Worm (Caenorhabditis elegans) whole organism, L4 larva: Measurements from ENCODE around the gene egl-23.

Experiments used
- D1046.2 ChIP-seq: fragments of 200-800 bp; sonication (Bioruptor generic); IDR thresholded peaks from 2 replicates; pipeline ENCODE4 v1.3.6; 2022; ENCODE audit warnings: missing genetic modification characterization, missing compliant biosample characterization
- F26F4.8 ChIP-seq: fragments of 200-800 bp; sonication (Bioruptor generic); conservative IDR thresholded peaks from 2 replicates; pipeline ENCODE4 v1.3.6; 2022; ENCODE audit warnings: missing genetic modification characterization, missing compliant biosample characterization
- F44E2.7 ChIP-seq: fragments of 200-800 bp; sonication (Bioruptor generic); IDR thresholded peaks from 2 replicates; pipeline ENCODE4 v2.1.2; 2022; ENCODE audit warnings: missing genetic modification characterization, missing compliant biosample characterization
- F49E8.2 ChIP-seq: sonication (generic microtip); optimal IDR thresholded peaks from 2 replicates; lab custom pipeline; 2016; ENCODE audit warnings: missing compliant biosample characterization, mild to moderate bottlenecking, missing genetic modification characterization, borderline replicate concordance
- T26A8.4 ChIP-seq: fragments of 200-800 bp; sonication (Bioruptor generic); IDR thresholded peaks from 2 replicates; pipeline ENCODE4 v1.3.6; 2022; ENCODE audit warnings: missing genetic modification characterization, missing compliant biosample characterization
- Y48G9A.11 ChIP-seq: fragments of 200-800 bp; sonication (Bioruptor generic); IDR thresholded peaks from 2 replicates; pipeline ENCODE4 v1.3.6; 2022; ENCODE audit warnings: missing genetic modification reagents, missing genetic modification characterization, missing compliant biosample characterization
- Y5F2A.4 ChIP-seq: fragments of 200-800 bp; sonication (Bioruptor generic); optimal IDR thresholded peaks from 2 replicates; lab custom pipeline; 2018; ENCODE audit warnings: mild to moderate bottlenecking, missing genetic modification characterization, missing compliant biosample characterization
- ZK546.5 ChIP-seq, 2 experiments: sonication (generic microtip); optimal IDR thresholded peaks; 2 replicates each; lab custom pipeline; 2017; ENCODE audit warnings: missing biosample characterization in 2 of 2, missing genetic modification characterization in 2 of 2
- aly-2 ChIP-seq: sonication (generic microtip); optimal IDR thresholded peaks from 2 replicates; lab custom pipeline; 2018; ENCODE audit warnings: missing biosample characterization, missing genetic modification characterization
- attf-4 ChIP-seq: sonication (generic microtip); optimal IDR thresholded peaks from 3 replicates; lab custom pipeline; 2017; ENCODE audit warnings: missing biosample characterization, missing genetic modification characterization
- ceh-20 ChIP-seq: fragments of 200-800 bp; sonication (Bioruptor generic); IDR thresholded peaks from 2 replicates; pipeline ENCODE4 v1.3.6; 2022; ENCODE audit warnings: missing genetic modification reagents, missing genetic modification characterization, missing compliant biosample characterization
- ceh-28 ChIP-seq: fragments of 150-350 bp; optimal IDR thresholded peaks from 2 replicates; lab custom pipeline; 2014; ENCODE audit warnings: missing biosample characterization, missing genetic modification reagents, missing genetic modification characterization
- ceh-32 ChIP-seq: sonication (generic microtip); optimal IDR thresholded peaks from 2 replicates; lab custom pipeline; 2016; ENCODE audit warnings: mild to moderate bottlenecking, missing genetic modification characterization, missing compliant biosample characterization; ENCODE audit not compliant: poor library complexity
- ceh-62 ChIP-seq: sonication (generic microtip); optimal IDR thresholded peaks from 2 replicates; lab custom pipeline; 2017; ENCODE audit warnings: missing biosample characterization, missing genetic modification characterization
- cey-2 ChIP-seq: sonication (generic microtip); optimal IDR thresholded peaks from 3 replicates; lab custom pipeline; 2017; ENCODE audit warnings: missing genetic modification characterization, mild to moderate bottlenecking, missing compliant biosample characterization, antibody characterized with exemption, borderline replicate concordance; ENCODE audit not compliant: insufficient read depth
- daf-16 ChIP-seq, 3 experiments: sonication (generic microtip); optimal IDR thresholded peaks; 2 replicates each; lab custom pipeline; 2016 to 2017; ENCODE audit warnings: missing genetic modification characterization in 3 of 3, missing genetic modification reagents in 3 of 3, mild to moderate bottlenecking in 2 of 3, missing compliant biosample characterization in 2 of 3, missing biosample characterization in 1 of 3, moderate library complexity in 1 of 3
- daf-8 ChIP-seq: fragments of 200-800 bp; sonication (Bioruptor generic); IDR thresholded peaks from 2 replicates; pipeline ENCODE4 v1.3.6; 2022; ENCODE audit warnings: missing genetic modification characterization, missing compliant biosample characterization
- dpl-1 ChIP-seq: fragments of 150-350 bp; optimal IDR thresholded peaks from 2 replicates; lab custom pipeline; 2014; ENCODE audit warnings: missing biosample characterization, missing genetic modification reagents, missing genetic modification characterization
- hmg-1.1 ChIP-seq: fragments of 200-800 bp; sonication (Bioruptor generic); IDR thresholded peaks from 2 replicates; pipeline ENCODE4 v1.3.6; 2022; ENCODE audit warnings: missing genetic modification reagents, missing genetic modification characterization, missing compliant biosample characterization
- lin-1 ChIP-seq: fragments of 200-800 bp; sonication (Bioruptor generic); IDR thresholded peaks from 2 replicates; pipeline ENCODE4 v1.3.6; 2022; ENCODE audit warnings: missing genetic modification reagents, missing genetic modification characterization, missing compliant biosample characterization
- lin-13 ChIP-seq: fragments of 150-350 bp; optimal IDR thresholded peaks from 2 replicates; lab custom pipeline; 2014; ENCODE audit warnings: missing biosample characterization, missing genetic modification reagents, missing genetic modification characterization
- lin-15B ChIP-seq: fragments of 150-350 bp; sonication (generic microtip); optimal IDR thresholded peaks from 3 replicates; lab custom pipeline; 2014; ENCODE audit warnings: missing biosample characterization, missing genetic modification characterization
- lin-29 ChIP-seq: fragments of 200-800 bp; sonication (Bioruptor generic); IDR thresholded peaks from 2 replicates; pipeline ENCODE4 v1.3.6; 2022; ENCODE audit warnings: missing genetic modification reagents, missing genetic modification characterization, missing compliant biosample characterization
- lin-38 ChIP-seq: fragments of 200-800 bp; sonication (Bioruptor generic); IDR thresholded peaks from 2 replicates; pipeline ENCODE4 v1.3.6; 2022; ENCODE audit warnings: missing genetic modification reagents, missing genetic modification characterization, missing compliant biosample characterization
- lin-39 ChIP-seq: fragments of 150-350 bp; optimal IDR thresholded peaks from 2 replicates; lab custom pipeline; 2014; ENCODE audit warnings: missing biosample characterization, missing genetic modification reagents, missing genetic modification characterization
- lir-3 ChIP-seq: sonication (generic microtip); optimal IDR thresholded peaks from 2 replicates; lab custom pipeline; 2016; ENCODE audit warnings: mild to moderate bottlenecking, missing genetic modification characterization, missing compliant biosample characterization
- mdl-1 ChIP-seq, 2 experiments: fragments of 150-350 bp in 1 of 2; sonication (generic microtip) in 1 of 2; optimal IDR thresholded peaks; 2 replicates each; lab custom pipeline; 2014 to 2017; ENCODE audit warnings: missing biosample characterization in 2 of 2, missing genetic modification characterization in 2 of 2
- mep-1 ChIP-seq: fragments of 150-350 bp; sonication (generic microtip); optimal IDR thresholded peaks from 3 replicates; lab custom pipeline; 2014; ENCODE audit warnings: missing biosample characterization, missing genetic modification characterization
- mes-2 ChIP-seq: sonication (generic microtip); optimal IDR thresholded peaks from 2 replicates; lab custom pipeline; 2016; ENCODE audit warnings: missing genotype, mild to moderate bottlenecking, missing genetic modification characterization, missing compliant biosample characterization; ENCODE audit not compliant: poor library complexity, severe bottlenecking
- nhr-102 ChIP-seq: sonication (generic microtip); optimal IDR thresholded peaks from 2 replicates; lab custom pipeline; 2016; ENCODE audit warnings: mild to moderate bottlenecking, missing genetic modification characterization, moderate library complexity, missing compliant biosample characterization
- nhr-111 ChIP-seq: fragments of 200-800 bp; sonication (Bioruptor generic); optimal IDR thresholded peaks from 2 replicates; lab custom pipeline; 2018; ENCODE audit warnings: mild to moderate bottlenecking, missing genetic modification characterization, missing compliant biosample characterization
- nhr-25 ChIP-seq: sonication (generic microtip); optimal IDR thresholded peaks from 2 replicates; lab custom pipeline; 2017; ENCODE audit warnings: missing genetic modification characterization, mild to moderate bottlenecking, missing compliant biosample characterization, antibody characterized with exemption, moderate library complexity, borderline replicate concordance; ENCODE audit not compliant: insufficient read depth
- nhr-28 ChIP-seq: fragments of 150-350 bp; optimal IDR thresholded peaks from 2 replicates; lab custom pipeline; 2014; ENCODE audit warnings: missing biosample characterization, missing genetic modification characterization
- nhr-48 ChIP-seq: sonication (generic microtip); optimal IDR thresholded peaks from 2 replicates; lab custom pipeline; 2016; ENCODE audit warnings: mild to moderate bottlenecking, missing genetic modification characterization, missing compliant biosample characterization
- nhr-77 ChIP-seq: fragments of 150-350 bp; optimal IDR thresholded peaks from 2 replicates; lab custom pipeline; 2014; ENCODE audit warnings: missing biosample characterization, missing genetic modification characterization
- pqm-1 ChIP-seq: sonication (generic microtip); optimal IDR thresholded peaks from 2 replicates; lab custom pipeline; 2017; ENCODE audit warnings: missing biosample characterization, missing genetic modification characterization
- rbr-2 ChIP-seq: sonication (generic microtip); optimal IDR thresholded peaks from 2 replicates; lab custom pipeline; 2016; ENCODE audit warnings: missing genotype, missing genetic modification characterization, missing compliant biosample characterization
- sdz-12 ChIP-seq: fragments of 200-800 bp; sonication (Bioruptor generic); optimal IDR thresholded peaks from 2 replicates; lab custom pipeline; 2018; ENCODE audit warnings: mild to moderate bottlenecking, missing genetic modification characterization, missing compliant biosample characterization
- set-16 ChIP-seq: fragments of 200-800 bp; sonication (Bioruptor generic); IDR thresholded peaks from 2 replicates; pipeline ENCODE4 v1.3.6; 2022; ENCODE audit warnings: missing genetic modification reagents, missing genetic modification characterization, missing compliant biosample characterization
- tag-97 ChIP-seq: fragments of 200-800 bp; sonication (Bioruptor generic); IDR thresholded peaks from 2 replicates; pipeline ENCODE4 v1.3.6; 2022; ENCODE audit warnings: missing genetic modification characterization, missing compliant biosample characterization
- tra-1 ChIP-seq: fragments of 200-800 bp; sonication (Bioruptor generic); IDR thresholded peaks from 2 replicates; pipeline ENCODE4 v1.3.6; 2022; ENCODE audit warnings: missing genetic modification reagents, missing genetic modification characterization, missing compliant biosample characterization
- unc-62 ChIP-seq, 3 experiments: fragments of 150-350 bp in 1 of 3; sonication (generic microtip); optimal IDR thresholded peaks in 2 of 3; peaks in 1 of 3; 1 replicate in 1 of 3; 2 replicates in 2 of 3; lab custom pipeline; 2014 to 2017; ENCODE audit warnings: missing biosample characterization in 3 of 3, missing genetic modification characterization in 3 of 3, missing genetic modification reagents in 3 of 3, missing genotype in 1 of 3
- zip-11 ChIP-seq: fragments of 200-800 bp; sonication (Bioruptor generic); IDR thresholded peaks from 2 replicates; pipeline ENCODE4 v1.3.6; 2022; ENCODE audit warnings: missing genetic modification characterization, missing compliant biosample characterization
- ztf-11 ChIP-seq: fragments of 150-350 bp; optimal IDR thresholded peaks from 2 replicates; lab custom pipeline; 2014; ENCODE audit warnings: missing biosample characterization, missing genetic modification characterization

Gene egl-23

DNA sequence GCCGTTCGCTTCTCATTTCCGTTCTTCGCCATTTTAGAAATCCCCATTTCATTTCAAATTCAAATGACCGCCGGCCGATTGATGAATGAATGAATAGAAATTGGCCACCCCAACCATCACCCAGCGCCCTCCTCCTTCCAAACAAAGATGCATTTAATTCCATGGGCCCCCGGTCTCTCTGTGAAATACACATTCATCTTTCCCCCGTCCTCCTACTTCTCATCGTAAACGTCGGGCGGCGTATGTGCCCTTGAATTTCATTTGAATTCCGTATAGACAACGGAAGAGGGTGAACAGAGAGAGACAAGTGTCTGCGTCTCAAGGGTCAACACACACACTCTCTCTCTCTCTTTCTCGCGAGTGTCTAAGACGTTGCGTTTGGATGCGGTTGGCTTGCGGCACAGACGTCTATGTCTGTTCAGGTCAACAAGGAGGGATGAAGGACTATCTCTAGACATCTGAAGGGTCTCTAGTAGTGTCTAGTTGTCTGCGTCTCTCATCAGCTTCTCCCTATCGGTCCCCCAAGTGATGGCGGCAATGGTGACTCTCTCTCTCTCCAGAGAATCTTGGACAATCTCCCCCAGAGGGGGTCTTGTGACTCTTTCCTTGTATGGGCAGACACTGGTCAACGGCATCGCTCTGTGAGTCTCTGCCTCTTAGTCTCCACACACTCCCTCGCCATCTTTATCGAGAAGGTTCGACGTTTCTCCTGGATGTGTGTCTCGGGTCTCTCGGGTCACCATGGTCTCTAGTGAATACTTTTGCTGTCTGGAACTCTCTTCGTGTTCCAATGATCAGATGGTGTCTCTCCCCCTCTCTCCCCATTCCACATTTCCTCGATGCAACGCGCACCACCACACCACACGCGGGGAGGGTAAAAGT lies 44.0 kb downstream of the egl-23 start (continued):
- TF ChIP-seq dpl-1 (GFP tag; lab: Kevin White, UChicago) (peak; percentile 44), nhr-111 (no peak), daf-8 (GFP tag; lab: Robert Waterston, UW) (no peak), nhr-77 (tag; lab: Kevin White, UChicago) (peak; percentile 48), Y5F2A.4 (GFP tag; lab: Kevin White, UChicago) (peak; percentile 17), daf-16 (GFP tag; optimal IDR thresholded peaks at IDR 0.05; lab: Kevin White, UChicago) (peak in 1 of 2 experiments; percentile 30), daf-16 (tag; optimal IDR thresholded peaks at IDR 0.05; lab: Kevin White, UChicago) (peak; percentile 67), F49E8.2 (no peak)

DNA sequence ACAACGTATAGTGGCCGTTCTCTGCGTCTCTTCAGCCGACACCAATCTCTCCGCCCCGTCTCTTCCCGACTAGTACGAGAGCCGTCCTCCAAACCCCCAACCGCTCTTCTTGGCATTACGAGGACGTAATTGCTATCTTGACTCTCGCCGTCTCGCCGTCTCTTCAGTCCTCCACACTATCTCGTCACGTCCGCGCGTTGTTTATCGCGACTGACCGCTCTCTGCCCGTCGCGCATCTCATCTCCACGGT lies 44.5 kb downstream of the egl-23 start:
- no peak for TF ChIP-seq lin-38
- no peak for TF ChIP-seq ceh-28
- TF ChIP-seq ztf-11 (tag; lab: Kevin White, UChicago): no peak
- TF ChIP-seq set-16 (GFP tag; lab: Robert Waterston, UW): peak; percentile 100; the same call in 1 of the 2 replicates
- no peak for TF ChIP-seq cey-2
- TF ChIP-seq daf-16 (GFP tag; optimal IDR thresholded peaks at IDR 0.05; lab: Kevin White, UChicago): peak in 1 of 2 experiments; percentile 29
- TF ChIP-seq daf-16 (tag; optimal IDR thresholded peaks at IDR 0.05; lab: Kevin White, UChicago): no peak
- TF ChIP-seq ceh-20 (GFP tag; lab: Robert Waterston, UW): no peak; the same call in 1 of the 2 replicates
- no peak for TF ChIP-seq nhr-102 (tag; lab: Kevin White, UChicago)
- no peak for TF ChIP-seq D1046.2 (GFP tag; lab: Robert Waterston, UW)
- TF ChIP-seq rbr-2: no peak
- TF ChIP-seq F26F4.8 (GFP tag; lab: Robert Waterston, UW): no peak
- TF ChIP-seq attf-4 (tag; lab: Kevin White, UChicago): no peak
- TF ChIP-seq sdz-12 (GFP tag; lab: Kevin White, UChicago): no peak
- TF ChIP-seq lin-1 (GFP tag; lab: Robert Waterston, UW): 0 out of 2 replicates have a peak, but pooled peaks have one; percentile 6
- peak in 1 of 2 experiments; percentile 100 for TF ChIP-seq unc-62 (GFP tag; optimal IDR thresholded peaks at IDR 0.05 in 1 of 2; lab: Kevin White, UChicago)
- no peak for TF ChIP-seq unc-62 (tag; optimal IDR thresholded peaks at IDR 0.05; lab: Kevin White, UChicago)
- no peak for TF ChIP-seq tag-97 (GFP tag; lab: Robert Waterston, UW)
- TF ChIP-seq lin-29 (GFP tag; lab: Robert Waterston, UW): no peak
- no peak for TF ChIP-seq mes-2 (tag; lab: Kevin White, UChicago)
- TF ChIP-seq hmg-1.1: peak; percentile 84
- TF ChIP-seq pqm-1 (tag; lab: Kevin White, UChicago): no peak
- TF ChIP-seq ceh-62 (tag; lab: Kevin White, UChicago): no peak
- TF ChIP-seq, all 104 proteins: peak for 5

DNA sequence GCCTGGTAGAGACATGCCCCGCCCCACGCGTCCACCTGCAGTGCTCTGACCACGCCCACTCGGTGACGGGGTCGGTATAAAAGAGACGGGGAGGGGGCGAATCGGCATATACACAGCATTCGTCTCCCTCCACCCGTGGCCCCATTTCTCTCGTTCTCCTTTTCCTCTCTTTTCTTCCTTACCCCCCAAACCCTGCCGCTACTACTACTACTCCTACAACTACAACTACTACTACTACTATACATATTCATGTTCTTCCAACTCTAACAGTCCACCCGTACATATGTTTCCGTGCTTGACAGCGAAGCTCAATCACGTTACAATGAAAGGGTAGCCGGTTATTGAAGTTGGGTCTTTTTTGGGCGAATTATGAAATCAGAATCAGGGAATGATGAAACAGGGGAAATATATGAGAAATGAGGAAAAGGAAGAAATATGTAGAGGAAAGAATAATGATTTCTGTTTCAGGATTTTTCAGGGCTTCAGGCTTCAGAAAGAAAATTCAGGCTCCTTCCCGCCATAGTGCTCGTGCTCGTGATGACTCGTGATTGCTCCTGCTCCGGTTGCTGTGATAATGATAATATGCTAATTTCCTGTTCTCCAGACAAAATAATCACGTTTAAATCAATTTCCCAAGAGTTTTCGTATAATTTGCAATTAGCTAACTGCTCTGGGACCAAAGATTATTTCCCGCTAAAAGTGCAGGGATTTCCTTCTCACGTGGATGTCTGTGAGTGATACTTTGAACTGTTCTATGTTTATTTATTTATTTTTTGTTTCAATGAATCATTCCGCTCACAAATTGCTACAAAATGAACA lies 45.1 kb downstream of the egl-23 start:
- peak; percentile 49 for TF ChIP-seq lin-39 (tag; lab: Kevin White, UChicago)
- peak in 1 of 2 experiments; percentile 28 for TF ChIP-seq ZK546.5 (tag; optimal IDR thresholded peaks at IDR 0.05; lab: Kevin White, UChicago)
- no peak; the same call in 1 of the 2 replicates for TF ChIP-seq lin-29 (GFP tag; lab: Robert Waterston, UW)
- peak; percentile 94 for TF ChIP-seq T26A8.4
- no peak for TF ChIP-seq zip-11
- peak; percentile 87 for TF ChIP-seq mep-1 (tag; lab: Kevin White, UChicago)
- peak; percentile 14 for TF ChIP-seq ceh-32 (tag; lab: Kevin White, UChicago)
- no peak for TF ChIP-seq tra-1 (GFP tag; lab: Robert Waterston, UW)
- peak; percentile 94 for TF ChIP-seq nhr-25 (tag; lab: Kevin White, UChicago)
- TF ChIP-seq Y48G9A.11 (GFP tag; lab: Robert Waterston, UW): no peak
- peak; percentile 13; the same call in 1 of the 2 replicates for TF ChIP-seq lin-38
- TF ChIP-seq nhr-48 (tag; lab: Kevin White, UChicago): peak; percentile 70
- no peak for TF ChIP-seq F44E2.7
- peak; percentile 24 for TF ChIP-seq lir-3 (tag; lab: Kevin White, UChicago)
- TF ChIP-seq aly-2 (tag; lab: Kevin White, UChicago): no peak
- TF ChIP-seq D1046.2 (GFP tag; lab: Robert Waterston, UW): peak; percentile 68; the same call in 1 of the 2 replicates
- peak; percentile 92 to 96 for TF ChIP-seq mdl-1 (tag; optimal IDR thresholded peaks at IDR 0.05; lab: Kevin White, UChicago)
- peak; percentile 47 for TF ChIP-seq lin-13 (GFP tag; lab: Kevin White, UChicago)
- no peak for TF ChIP-seq lin-15B
- TF ChIP-seq nhr-28 (tag; lab: Kevin White, UChicago): peak; percentile 74
